Worm (Caenorhabditis elegans): ENCODE measurements around the gene tric-1B.2.
A peak's percentile ranks its signal among the peaks of the same experiment; 100 is the strongest.

tric-1B.2 gene

ce11 chrII:12263971-12264554, 15.1 kb downstream of the tric-1B.2 start, which contains the start of gene faxc-1:
faxc-1 (plus strand) TSS chrII:12264192.
- no peak for TF ChIP-seq ref-1 (GFP tag; conservative IDR thresholded peaks at IDR 0.05)
- no peak for TF ChIP-seq ztf-23 (GFP tag; IDR thresholded peaks at IDR 0.05)
- TF ChIP-seq T22C8.4 (GFP tag; IDR thresholded peaks at IDR 0.05): no peak
- TF ChIP-seq ztf-29 (GFP tag; IDR thresholded peaks at IDR 0.05): no peak
- TF ChIP-seq cog-1 (tag; optimal IDR thresholded peaks at IDR 0.05): no peak
- TF ChIP-seq flt-1 (GFP tag; IDR thresholded peaks at IDR 0.05): no peak
- TF ChIP-seq tab-1 (GFP tag; IDR thresholded peaks at IDR 0.05): no peak
- TF ChIP-seq klf-2 (GFP tag; conservative IDR thresholded peaks at IDR 0.05): no peak
- TF ChIP-seq med-1 (GFP tag; optimal IDR thresholded peaks at IDR 0.05; ENCODE audit: insufficient read depth): no peak

ce11 chrII:12262567-12262966, 16.6 kb downstream of the tric-1B.2 start:
- TF ChIP-seq tab-1 (GFP tag; IDR thresholded peaks at IDR 0.05): no peak
- TF ChIP-seq med-1 (GFP tag; optimal IDR thresholded peaks at IDR 0.05; ENCODE audit: insufficient read depth): no peak
- no peak for TF ChIP-seq ref-1 (GFP tag; conservative IDR thresholded peaks at IDR 0.05)
- no peak for TF ChIP-seq ztf-29 (GFP tag; IDR thresholded peaks at IDR 0.05)
- TF ChIP-seq klf-2 (GFP tag; conservative IDR thresholded peaks at IDR 0.05): no peak
- TF ChIP-seq ztf-23 (GFP tag; IDR thresholded peaks at IDR 0.05): no peak
- TF ChIP-seq flt-1 (GFP tag; IDR thresholded peaks at IDR 0.05): no peak; the same call in 1 of the 2 replicates

- TF ChIP-seq ztf-23 (GFP tag; IDR thresholded peaks at IDR 0.05) (no peak), ref-1 (GFP tag; conservative IDR thresholded peaks at IDR 0.05) (no peak), klf-2 (GFP tag; conservative IDR thresholded peaks at IDR 0.05) (no peak), T22C8.4 (GFP tag; IDR thresholded peaks at IDR 0.05) (no peak), flt-1 (GFP tag; IDR thresholded peaks at IDR 0.05) (no peak), ztf-29 (GFP tag; IDR thresholded peaks at IDR 0.05) (no peak)
These were observed 17.9 kb downstream of the tric-1B.2 start for ce11 chrII:12261147-12261821.

ce11 chrII:12260538-12260937, 18.6 kb downstream of the tric-1B.2 start:
- TF ChIP-seq flt-1 (GFP tag; IDR thresholded peaks at IDR 0.05) (no peak), ztf-29 (GFP tag; IDR thresholded peaks at IDR 0.05) (no peak), klf-2 (GFP tag; conservative IDR thresholded peaks at IDR 0.05) (no peak)

ce11 chrII:12257095-12257494, 22.1 kb downstream of the tric-1B.2 start:
- TF ChIP-seq klf-2 (GFP tag; conservative IDR thresholded peaks at IDR 0.05) (no peak), T22C8.4 (GFP tag; IDR thresholded peaks at IDR 0.05) (0 out of 2 replicates have a peak, but pooled peaks have one; percentile 8)

- TF ChIP-seq klf-2 (GFP tag; conservative IDR thresholded peaks at IDR 0.05) (no peak), ref-1 (GFP tag; conservative IDR thresholded peaks at IDR 0.05) (no peak), cog-1 (tag; optimal IDR thresholded peaks at IDR 0.05) (no peak), T22C8.4 (GFP tag; IDR thresholded peaks at IDR 0.05) (no peak), ztf-23 (GFP tag; IDR thresholded peaks at IDR 0.05) (no peak), med-1 (GFP tag; optimal IDR thresholded peaks at IDR 0.05; ENCODE audit: insufficient read depth) (no peak), tab-1 (GFP tag; IDR thresholded peaks at IDR 0.05) (no peak), flt-1 (GFP tag; IDR thresholded peaks at IDR 0.05) (no peak), ztf-29 (GFP tag; IDR thresholded peaks at IDR 0.05) (no peak)
These were observed 22.7 kb downstream of the tric-1B.2 start, which contains the start of gene parn-2 for ce11 chrII:12256528-12256927. parn-2 (minus strand) TSS chrII:12256628.

- TF ChIP-seq flt-1 (GFP tag; IDR thresholded peaks at IDR 0.05) (no peak), T22C8.4 (GFP tag; IDR thresholded peaks at IDR 0.05) (peak; percentile 79; the same call in 1 of the 2 replicates)
These were observed 23.5 kb downstream of the tric-1B.2 start for ce11 chrII:12255545-12256233.

- TF ChIP-seq flt-1 (GFP tag; IDR thresholded peaks at IDR 0.05) (no peak), ztf-29 (GFP tag; IDR thresholded peaks at IDR 0.05) (no peak), T22C8.4 (GFP tag; IDR thresholded peaks at IDR 0.05) (no peak), tab-1 (GFP tag; IDR thresholded peaks at IDR 0.05) (no peak), cog-1 (tag; optimal IDR thresholded peaks at IDR 0.05) (no peak), ref-1 (GFP tag; conservative IDR thresholded peaks at IDR 0.05) (no peak), ztf-23 (GFP tag; IDR thresholded peaks at IDR 0.05) (no peak), med-1 (GFP tag; optimal IDR thresholded peaks at IDR 0.05; ENCODE audit: insufficient read depth) (no peak), klf-2 (GFP tag; conservative IDR thresholded peaks at IDR 0.05) (no peak)
These were observed 30.1 kb downstream of the tric-1B.2 start, which contains the start of gene tag-276 for ce11 chrII:12249042-12249441. tag-276 (minus strand) TSS chrII:12249142.

ce11 chrII:12242551-12242950, 36.6 kb downstream of the tric-1B.2 start, which contains the start of gene Y57A10A.24:
Y57A10A.24 (plus strand) TSS chrII:12242946.
- TF ChIP-seq klf-2 (GFP tag; conservative IDR thresholded peaks at IDR 0.05) (no peak), tab-1 (GFP tag; IDR thresholded peaks at IDR 0.05) (peak; percentile 54; the same call in 1 of the 2 replicates)

- TF ChIP-seq ztf-23 (GFP tag; IDR thresholded peaks at IDR 0.05) (no peak), med-1 (GFP tag; optimal IDR thresholded peaks at IDR 0.05; ENCODE audit: insufficient read depth) (no peak), ztf-29 (GFP tag; IDR thresholded peaks at IDR 0.05) (no peak), cog-1 (tag; optimal IDR thresholded peaks at IDR 0.05) (no peak), ref-1 (GFP tag; conservative IDR thresholded peaks at IDR 0.05) (no peak), tab-1 (GFP tag; IDR thresholded peaks at IDR 0.05) (no peak), flt-1 (GFP tag; IDR thresholded peaks at IDR 0.05) (no peak)
These were observed 37.4 kb downstream of the tric-1B.2 start for ce11 chrII:12241792-12242191.
